Worm (Caenorhabditis elegans) whole organism, L2 larva: Measurements from ENCODE around the gene lgc-10.
A peak's percentile ranks its signal among the peaks of the same experiment; 100 is the strongest.

Experiments used
- C34F6.9 ChIP-seq: fragments of 150-350 bp; optimal IDR thresholded peaks from 2 replicates; lab custom pipeline; 2014; ENCODE audit warnings: missing biosample characterization, missing genetic modification characterization
- F13H6.1 ChIP-seq: sonication (generic microtip); optimal IDR thresholded peaks from 2 replicates; lab custom pipeline; 2016; ENCODE audit warnings: missing genetic modification characterization, missing compliant biosample characterization
- R02D3.7 ChIP-seq: fragments of 150-350 bp; optimal IDR thresholded peaks from 2 replicates; lab custom pipeline; 2014; ENCODE audit warnings: missing biosample characterization, missing genetic modification characterization
- Y55F3AM.14 ChIP-seq: fragments of 200-800 bp; sonication (Bioruptor generic); optimal IDR thresholded peaks from 2 replicates; lab custom pipeline; 2018; ENCODE audit warnings: mild to moderate bottlenecking, missing genetic modification characterization, missing compliant biosample characterization
- ZK546.5 ChIP-seq: sonication (generic microtip); optimal IDR thresholded peaks from 2 replicates; lab custom pipeline; 2017; ENCODE audit warnings: missing biosample characterization, missing genetic modification characterization
- alr-1 ChIP-seq: fragments of 150-350 bp; optimal IDR thresholded peaks from 2 replicates; lab custom pipeline; 2014; ENCODE audit warnings: missing biosample characterization, missing genetic modification characterization
- aly-2 ChIP-seq: fragments of 150-350 bp; optimal IDR thresholded peaks from 2 replicates; lab custom pipeline; 2014; ENCODE audit warnings: missing biosample characterization, missing genetic modification characterization
- ama-1 ChIP-seq: fragments of 150-350 bp; optimal IDR thresholded peaks from 2 replicates; lab custom pipeline; 2018; ENCODE audit warnings: inconsistent platforms
- blmp-1 ChIP-seq: sonication (generic microtip); optimal IDR thresholded peaks from 2 replicates; lab custom pipeline; 2017; ENCODE audit warnings: missing genetic modification characterization, mild to moderate bottlenecking, missing compliant biosample characterization, antibody characterized with exemption, moderate library complexity; ENCODE audit not compliant: insufficient read depth
- ceh-16 ChIP-seq: fragments of 150-350 bp; optimal IDR thresholded peaks from 2 replicates; lab custom pipeline; 2014; ENCODE audit warnings: missing biosample characterization, missing genetic modification characterization
- ceh-82 ChIP-seq: fragments of 150-350 bp; optimal IDR thresholded peaks from 2 replicates; lab custom pipeline; 2014; ENCODE audit warnings: missing biosample characterization, missing genetic modification characterization
- crh-2 ChIP-seq: sonication (generic microtip); optimal IDR thresholded peaks from 2 replicates; lab custom pipeline; 2017; ENCODE audit warnings: missing biosample characterization, missing genetic modification characterization
- dmd-4 ChIP-seq: sonication (generic microtip); optimal IDR thresholded peaks from 2 replicates; lab custom pipeline; 2017; ENCODE audit warnings: missing biosample characterization, missing genetic modification characterization
- egl-27 ChIP-seq: sonication (generic microtip); optimal IDR thresholded peaks from 3 replicates; lab custom pipeline; 2017; ENCODE audit warnings: missing biosample characterization, missing genetic modification reagents, missing genetic modification characterization
- elt-1 ChIP-seq: fragments of 150-350 bp; optimal IDR thresholded peaks from 2 replicates; lab custom pipeline; 2014; ENCODE audit warnings: missing biosample characterization, missing genetic modification characterization
- elt-3 ChIP-seq: sonication (generic microtip); optimal IDR thresholded peaks from 2 replicates; lab custom pipeline; 2017; ENCODE audit warnings: missing biosample characterization, missing genetic modification characterization
- fos-1 ChIP-seq: fragments of 150-350 bp; optimal IDR thresholded peaks from 2 replicates; lab custom pipeline; 2014; ENCODE audit warnings: missing biosample characterization, missing genetic modification characterization
- gmeb-1 ChIP-seq: fragments of 150-350 bp; optimal IDR thresholded peaks from 2 replicates; lab custom pipeline; 2014; ENCODE audit warnings: missing biosample characterization, missing genetic modification characterization
- lin-11 ChIP-seq: fragments of 150-350 bp; sonication (generic microtip); optimal IDR thresholded peaks from 2 replicates; lab custom pipeline; 2014; ENCODE audit warnings: missing biosample characterization, missing genetic modification characterization, inconsistent platforms, mixed read lengths
- lin-39 ChIP-seq: fragments of 150-350 bp; optimal IDR thresholded peaks from 2 replicates; lab custom pipeline; 2014; ENCODE audit warnings: missing biosample characterization, missing genetic modification reagents, missing genetic modification characterization
- mab-5 ChIP-seq: fragments of 150-350 bp; optimal IDR thresholded peaks from 2 replicates; lab custom pipeline; 2014; ENCODE audit warnings: missing biosample characterization, missing genetic modification characterization
- nhr-10 ChIP-seq: sonication (generic microtip); optimal IDR thresholded peaks from 2 replicates; lab custom pipeline; 2017; ENCODE audit warnings: missing biosample characterization, missing genetic modification characterization
- nhr-11 ChIP-seq: fragments of 150-350 bp; optimal IDR thresholded peaks from 2 replicates; lab custom pipeline; 2014; ENCODE audit warnings: missing biosample characterization, missing genetic modification characterization
- nhr-12 ChIP-seq: fragments of 150-350 bp; optimal IDR thresholded peaks from 2 replicates; lab custom pipeline; 2014; ENCODE audit warnings: missing biosample characterization, missing genetic modification characterization
- nhr-129 ChIP-seq: fragments of 150-350 bp; optimal IDR thresholded peaks from 2 replicates; lab custom pipeline; 2014; ENCODE audit warnings: missing biosample characterization, missing genetic modification characterization
- nhr-21 ChIP-seq: fragments of 150-350 bp; optimal IDR thresholded peaks from 2 replicates; lab custom pipeline; 2014; ENCODE audit warnings: missing biosample characterization, missing genetic modification characterization
- nhr-237 ChIP-seq: fragments of 150-350 bp; optimal IDR thresholded peaks from 2 replicates; lab custom pipeline; 2014; ENCODE audit warnings: missing biosample characterization, missing genetic modification characterization
- nhr-6 ChIP-seq: fragments of 150-350 bp; optimal IDR thresholded peaks from 2 replicates; lab custom pipeline; 2014; ENCODE audit warnings: missing biosample characterization, missing genetic modification characterization
- nhr-77 ChIP-seq: fragments of 150-350 bp; optimal IDR thresholded peaks from 2 replicates; lab custom pipeline; 2014; ENCODE audit warnings: missing biosample characterization, missing genetic modification characterization
- peb-1 ChIP-seq: fragments of 150-350 bp; optimal IDR thresholded peaks from 2 replicates; lab custom pipeline; 2014; ENCODE audit warnings: missing biosample characterization, missing genetic modification characterization
- sem-4 ChIP-seq: fragments of 150-350 bp; optimal IDR thresholded peaks from 2 replicates; lab custom pipeline; 2014; ENCODE audit warnings: missing biosample characterization, missing genetic modification reagents, missing genetic modification characterization
- skn-1 ChIP-seq: sonication (generic microtip); optimal IDR thresholded peaks from 2 replicates; lab custom pipeline; 2017; ENCODE audit warnings: missing biosample characterization, missing genetic modification characterization
- sma-3 ChIP-seq: sonication (generic microtip); optimal IDR thresholded peaks from 2 replicates; lab custom pipeline; 2016; ENCODE audit warnings: missing genetic modification reagents, missing genetic modification characterization, missing compliant biosample characterization
- sma-9 ChIP-seq, 2 experiments: fragments of 150-350 bp in 1 of 2; sonication (generic microtip) in 1 of 2; optimal IDR thresholded peaks; 2 replicates each; lab custom pipeline; 2014 to 2016; ENCODE audit warnings: missing genetic modification characterization in 2 of 2, mild to moderate bottlenecking in 1 of 2, missing biosample characterization in 1 of 2, missing compliant biosample characterization in 1 of 2, missing genetic modification reagents in 1 of 2, moderate library complexity in 1 of 2
- snpc-4 ChIP-seq: fragments of 150-350 bp; optimal IDR thresholded peaks from 2 replicates; lab custom pipeline; 2014; ENCODE audit warnings: missing biosample characterization, missing genetic modification characterization
- unc-39 ChIP-seq: fragments of 150-350 bp; optimal IDR thresholded peaks from 2 replicates; lab custom pipeline; 2014; ENCODE audit warnings: missing biosample characterization, missing genetic modification characterization
- unc-55 ChIP-seq: fragments of 150-350 bp; sonication (generic microtip); optimal IDR thresholded peaks from 3 replicates; lab custom pipeline; 2014; ENCODE audit warnings: missing biosample characterization, missing genetic modification reagents, missing genetic modification characterization
- unc-62 ChIP-seq: fragments of 150-350 bp; optimal IDR thresholded peaks from 2 replicates; lab custom pipeline; 2014; ENCODE audit warnings: missing biosample characterization, missing genetic modification reagents, missing genetic modification characterization
- zag-1 ChIP-seq: fragments of 150-350 bp; optimal IDR thresholded peaks from 2 replicates; lab custom pipeline; 2014; ENCODE audit warnings: missing biosample characterization, missing genetic modification characterization
- ztf-11 ChIP-seq: sonication (generic microtip); optimal IDR thresholded peaks from 2 replicates; lab custom pipeline; 2017; ENCODE audit warnings: missing biosample characterization, missing genetic modification characterization
- ztf-4 ChIP-seq: fragments of 150-350 bp; optimal IDR thresholded peaks from 2 replicates; lab custom pipeline; 2014; ENCODE audit warnings: missing biosample characterization, missing genetic modification characterization

Gene lgc-10

ce11 chrIV:6416553-6416952, 40.8 kb downstream of the lgc-10 start, which contains the start of gene Y73B6BL.22:
Y73B6BL.22 (minus strand) TSS chrIV:6416653.
- TF ChIP-seq ztf-11 (tag; lab: Kevin White, UChicago) (no peak), unc-62 (GFP tag; lab: Kevin White, UChicago) (no peak), elt-3 (tag; lab: Kevin White, UChicago) (no peak), unc-39 (tag; lab: Kevin White, UChicago) (no peak), alr-1 (tag; lab: Kevin White, UChicago) (no peak), egl-27 (no peak), unc-55 (GFP tag; lab: Kevin White, UChicago) (no peak), sem-4 (no peak), nhr-12 (no peak), nhr-10 (tag; lab: Kevin White, UChicago) (no peak), ZK546.5 (tag; lab: Kevin White, UChicago) (no peak), ceh-16 (tag; lab: Kevin White, UChicago) (no peak), ama-1 (no peak), lin-11 (tag; lab: Kevin White, UChicago) (no peak), nhr-21 (tag; lab: Kevin White, UChicago) (no peak), elt-1 (tag; lab: Kevin White, UChicago) (no peak), zag-1 (no peak), peb-1 (tag; lab: Kevin White, UChicago) (no peak), aly-2 (no peak)

ce11 chrIV:6415149-6415548, 42.2 kb downstream of the lgc-10 start, which contains the start of gene exos-2:
exos-2 (plus strand) TSS chrIV:6415478.
- TF ChIP-seq alr-1 (tag; lab: Kevin White, UChicago) (no peak), nhr-129 (peak; percentile 73), R02D3.7 (tag; lab: Kevin White, UChicago) (peak; percentile 99), sma-3 (peak; percentile 29), ceh-16 (tag; lab: Kevin White, UChicago) (no peak), aly-2 (no peak), lin-11 (tag; lab: Kevin White, UChicago) (peak; percentile 1), mab-5 (tag; lab: Kevin White, UChicago) (no peak), blmp-1 (tag; lab: Kevin White, UChicago) (no peak), zag-1 (no peak), peb-1 (tag; lab: Kevin White, UChicago) (no peak), lin-39 (tag; lab: Kevin White, UChicago) (no peak), unc-62 (GFP tag; lab: Kevin White, UChicago) (no peak), unc-39 (tag; lab: Kevin White, UChicago) (no peak), nhr-6 (tag; lab: Kevin White, UChicago) (peak; percentile 37), elt-3 (tag; lab: Kevin White, UChicago) (no peak), snpc-4 (tag; lab: Kevin White, UChicago) (peak; percentile 11), gmeb-1 (tag; lab: Kevin White, UChicago) (peak; percentile 96), dmd-4 (no peak), fos-1 (tag; lab: Kevin White, UChicago) (no peak), nhr-10 (tag; lab: Kevin White, UChicago) (no peak), C34F6.9 (tag; lab: Kevin White, UChicago) (peak; percentile 60), nhr-77 (no peak), sma-9 (GFP tag; optimal IDR thresholded peaks at IDR 0.05; lab: Kevin White, UChicago) (peak; percentile 69), sma-9 (tag; optimal IDR thresholded peaks at IDR 0.05; lab: Kevin White, UChicago) (no peak), nhr-237 (tag; lab: Kevin White, UChicago) (no peak), F13H6.1 (tag; lab: Kevin White, UChicago) (peak; percentile 2), crh-2 (tag; lab: Kevin White, UChicago) (peak; percentile 61), ZK546.5 (tag; lab: Kevin White, UChicago) (peak; percentile 14), unc-55 (GFP tag; lab: Kevin White, UChicago) (peak; percentile 83), nhr-12 (no peak), nhr-11 (tag; lab: Kevin White, UChicago) (no peak), skn-1 (tag; lab: Kevin White, UChicago) (no peak), nhr-21 (tag; lab: Kevin White, UChicago) (peak; percentile 39)

ce11 chrIV:6413482-6413881, 43.9 kb downstream of the lgc-10 start, which contains the start of gene nlp-71:
nlp-71 (minus strand) TSS chrIV:6413582.
- TF ChIP-seq ztf-4 (no peak), ZK546.5 (tag; lab: Kevin White, UChicago) (no peak), unc-39 (tag; lab: Kevin White, UChicago) (no peak), snpc-4 (tag; lab: Kevin White, UChicago) (no peak), ceh-82 (tag; lab: Kevin White, UChicago) (no peak), C34F6.9 (tag; lab: Kevin White, UChicago) (no peak), aly-2 (no peak), nhr-21 (tag; lab: Kevin White, UChicago) (no peak), unc-62 (GFP tag; lab: Kevin White, UChicago) (no peak), nhr-6 (tag; lab: Kevin White, UChicago) (no peak), Y55F3AM.14 (no peak), mab-5 (tag; lab: Kevin White, UChicago) (no peak), ceh-16 (tag; lab: Kevin White, UChicago) (no peak), ztf-11 (tag; lab: Kevin White, UChicago) (no peak), dmd-4 (no peak)
